Fruit fly (Drosophila melanogaster) whole organism, embryonic: ENCODE measurements around the gene Cpr11A.

Experiments used
- Awh ChIP-seq: fragments of 200-800 bp; sonication (Bioruptor generic); IDR thresholded peaks from 2 replicates; pipeline ENCODE4, ENCODE4 v1.3.6; 2022; ENCODE audit warnings: missing biosample characterization, missing genetic modification characterization
- Blimp-1 ChIP-seq: fragments of 200-800 bp; sonication (Bioruptor generic); optimal IDR thresholded peaks from 3 replicates; lab custom pipeline; 2018; ENCODE audit warnings: missing biosample characterization, missing genetic modification characterization, mild to moderate bottlenecking, moderate library complexity, missing genetic modification reagents
- CG13123 ChIP-seq: fragments of 200-800 bp; sonication (Bioruptor generic); optimal IDR thresholded peaks from 2 replicates; lab custom pipeline; 2016; ENCODE audit warnings: missing biosample characterization, missing genetic modification characterization
- CG13287 ChIP-seq: fragments of 200-800 bp; sonication (Bioruptor generic); IDR thresholded peaks from 2 replicates; pipeline ENCODE4 v1.3.6; 2022; ENCODE audit warnings: missing biosample characterization, missing genetic modification characterization; ENCODE audit not compliant: partially characterized antibody
- CG14860 ChIP-seq: fragments of 200-800 bp; sonication (Bioruptor generic); IDR thresholded peaks from 3 replicates; pipeline ENCODE4 v1.3.6; 2022; ENCODE audit warnings: missing biosample characterization, missing genetic modification characterization; ENCODE audit not compliant: partially characterized antibody
- CG1529 ChIP-seq: fragments of 200-800 bp; sonication (Bioruptor generic); optimal IDR thresholded peaks from 3 replicates; lab custom pipeline; 2018; ENCODE audit warnings: missing biosample characterization, missing genetic modification characterization
- CG15601 ChIP-seq: fragments of 200-800 bp; sonication (Bioruptor generic); optimal IDR thresholded peaks from 3 replicates; lab custom pipeline; 2019; ENCODE audit warnings: missing biosample characterization, mild to moderate bottlenecking, missing genetic modification characterization, moderate library complexity
- CG17328 ChIP-seq: fragments of 200-800 bp; sonication (Bioruptor generic); IDR thresholded peaks from 2 replicates; pipeline ENCODE4 v1.3.6; 2022; ENCODE audit warnings: missing biosample characterization, missing genetic modification characterization
- CG2116 ChIP-seq: fragments of 200-800 bp; sonication (Bioruptor generic); optimal IDR thresholded peaks from 3 replicates; lab custom pipeline; 2018; ENCODE audit warnings: missing biosample characterization, mild to moderate bottlenecking, missing genetic modification characterization
- CG2875 ChIP-seq: fragments of 200-800 bp; sonication (Bioruptor generic); optimal IDR thresholded peaks from 2 replicates; lab custom pipeline; 2017; ENCODE audit warnings: missing biosample characterization, mild to moderate bottlenecking, missing genetic modification characterization, missing genetic modification reagents
- CG2889 ChIP-seq: fragments of 200-800 bp; sonication (Bioruptor generic); IDR thresholded peaks from 3 replicates; pipeline ENCODE4 v1.3.6; 2022; ENCODE audit warnings: missing biosample characterization, missing genetic modification characterization
- CG30403 ChIP-seq: fragments of 200-800 bp; sonication (Bioruptor generic); optimal IDR thresholded peaks from 3 replicates; lab custom pipeline; 2016; ENCODE audit warnings: missing biosample characterization, missing genetic modification characterization
- CG31388 ChIP-seq: fragments of 200-800 bp; sonication (Bioruptor generic); optimal IDR thresholded peaks from 2 replicates; lab custom pipeline; 2016; ENCODE audit warnings: missing biosample characterization, missing genetic modification characterization
- CG31441 ChIP-seq: fragments of 200-800 bp; sonication (Bioruptor generic); IDR thresholded peaks from 2 replicates; pipeline ENCODE4 v1.3.6; 2022; ENCODE audit warnings: missing biosample characterization, missing genetic modification characterization
- CG32772 ChIP-seq: fragments of 200-800 bp; sonication (Bioruptor generic); IDR thresholded peaks from 2 replicates; pipeline ENCODE4 v1.3.6; 2022; ENCODE audit warnings: missing biosample characterization, missing genetic modification characterization
- CG4617 ChIP-seq: fragments of 200-800 bp; sonication (Bioruptor generic); optimal IDR thresholded peaks from 3 replicates; lab custom pipeline; 2016; ENCODE audit warnings: missing biosample characterization, missing genetic modification characterization, borderline replicate concordance
- CG6654 ChIP-seq: fragments of 200-800 bp; sonication (Bioruptor generic); optimal IDR thresholded peaks from 2 replicates; lab custom pipeline; 2017; ENCODE audit warnings: missing biosample characterization, mild to moderate bottlenecking, missing genetic modification characterization
- CG8089 ChIP-seq: fragments of 200-800 bp; sonication (Bioruptor generic); optimal IDR thresholded peaks from 3 replicates; lab custom pipeline; 2016; ENCODE audit warnings: missing biosample characterization, missing genetic modification characterization
- CG8359 ChIP-seq: fragments of 200-800 bp; sonication (Bioruptor generic); optimal IDR thresholded peaks from 2 replicates; lab custom pipeline; 2017; ENCODE audit warnings: missing biosample characterization, mild to moderate bottlenecking, missing genetic modification characterization, borderline replicate concordance
- CHES-1-like ChIP-seq: fragments of 200-800 bp; sonication (Bioruptor generic); optimal IDR thresholded peaks from 2 replicates; lab custom pipeline; 2016; ENCODE audit warnings: missing biosample characterization, missing genetic modification characterization
- Dek ChIP-seq: fragments of 200-800 bp; sonication (Bioruptor generic); optimal IDR thresholded peaks from 3 replicates; lab custom pipeline; 2019; ENCODE audit warnings: missing biosample characterization, mild to moderate bottlenecking, missing genetic modification characterization, moderate library complexity
- Dip3 ChIP-seq: fragments of 200-800 bp; sonication (Bioruptor generic); optimal IDR thresholded peaks from 3 replicates; lab custom pipeline; 2016; ENCODE audit warnings: missing biosample characterization, missing genetic modification characterization
- Hsf ChIP-seq: fragments of 200-800 bp; sonication (Bioruptor generic); optimal IDR thresholded peaks from 3 replicates; lab custom pipeline; 2016; ENCODE audit warnings: missing biosample characterization, missing genetic modification characterization
- Pdp1 ChIP-seq, 2 experiments: fragments of 200-800 bp; sonication (Bioruptor generic); optimal IDR thresholded peaks; 3 replicates each; lab custom pipeline; 2016; ENCODE audit warnings: missing biosample characterization in 2 of 2, missing genetic modification characterization in 2 of 2, mild to moderate bottlenecking in 1 of 2, moderate library complexity in 1 of 2
- ato ChIP-seq: fragments of 200-800 bp; sonication (Bioruptor generic); IDR thresholded peaks from 2 replicates; pipeline ENCODE4 v1.3.6; 2022; ENCODE audit warnings: missing biosample characterization, missing genetic modification characterization; ENCODE audit not compliant: partially characterized antibody
- bbx ChIP-seq: fragments of 200-800 bp; sonication (Bioruptor generic); IDR thresholded peaks from 2 replicates; pipeline ENCODE4 v1.3.6; 2022; ENCODE audit warnings: missing biosample characterization, missing genetic modification characterization; ENCODE audit not compliant: partially characterized antibody
- bowl ChIP-seq: fragments of 200-800 bp; sonication (Bioruptor generic); IDR thresholded peaks from 2 replicates; pipeline ENCODE4 v1.3.6; 2022; ENCODE audit warnings: missing biosample characterization, missing genetic modification characterization
- br ChIP-seq: fragments of >200 bp; optimal IDR thresholded peaks from 2 replicates; lab custom pipeline; 2017
- cwo ChIP-seq: fragments of 200-800 bp; sonication (Bioruptor generic); optimal IDR thresholded peaks from 3 replicates; lab custom pipeline; 2017; ENCODE audit warnings: missing biosample characterization, missing genetic modification characterization, mild to moderate bottlenecking, moderate library complexity, missing genetic modification reagents
- da ChIP-seq: fragments of 200-800 bp; sonication (Bioruptor generic); optimal IDR thresholded peaks from 2 replicates; lab custom pipeline; 2016; ENCODE audit warnings: missing biosample characterization, missing genetic modification characterization
- eve ChIP-seq, 2 experiments: fragments of >200 bp; optimal IDR thresholded peaks; 2 replicates each; lab custom pipeline; 2017; ENCODE audit warnings: missing biosample characterization in 2 of 2, missing genetic modification characterization in 2 of 2
- fru ChIP-seq: fragments of >200 bp; optimal IDR thresholded peaks from 2 replicates; lab custom pipeline; 2017
- grn ChIP-seq: fragments of 200-800 bp; sonication (Bioruptor generic); optimal IDR thresholded peaks from 3 replicates; lab custom pipeline; 2017; ENCODE audit warnings: missing biosample characterization, missing genetic modification characterization
- h ChIP-seq: fragments of >200 bp; optimal IDR thresholded peaks from 2 replicates; lab custom pipeline; 2017
- jing ChIP-seq: fragments of 200-800 bp; sonication (Bioruptor generic); optimal IDR thresholded peaks from 2 replicates; lab custom pipeline; 2018; ENCODE audit warnings: missing biosample characterization, mild to moderate bottlenecking, missing genetic modification characterization
- ken ChIP-seq: fragments of 200-800 bp; sonication (Bioruptor generic); IDR thresholded peaks from 3 replicates; pipeline ENCODE4 v1.3.6; 2022; ENCODE audit warnings: missing biosample characterization, missing genetic modification characterization
- oc ChIP-seq: fragments of 200-800 bp; sonication (Bioruptor generic); optimal IDR thresholded peaks from 2 replicates; lab custom pipeline; 2018; ENCODE audit warnings: missing biosample characterization, mild to moderate bottlenecking, missing genetic modification characterization, moderate library complexity
- odd ChIP-seq: fragments of 200-800 bp; sonication (Bioruptor generic); optimal IDR thresholded peaks from 2 replicates; lab custom pipeline; 2017; ENCODE audit warnings: missing biosample characterization, mild to moderate bottlenecking, missing genetic modification characterization
- phol ChIP-seq: fragments of 200-800 bp; sonication (Bioruptor generic); optimal IDR thresholded peaks from 3 replicates; lab custom pipeline; 2018; ENCODE audit warnings: missing biosample characterization, mild to moderate bottlenecking, missing genetic modification characterization, moderate library complexity
- pita ChIP-seq: fragments of 200-800 bp; sonication (Bioruptor generic); optimal IDR thresholded peaks from 2 replicates; lab custom pipeline; 2017; ENCODE audit warnings: missing biosample characterization, mild to moderate bottlenecking, missing genetic modification characterization
- seq ChIP-seq: fragments of 200-800 bp; sonication (Bioruptor generic); IDR thresholded peaks from 2 replicates; pipeline ENCODE4 v1.3.6; 2022; ENCODE audit warnings: missing biosample characterization, missing genetic modification characterization
- sna ChIP-seq: fragments of 200-800 bp; sonication (Bioruptor generic); IDR thresholded peaks from 2 replicates; pipeline ENCODE4 v1.3.6; 2022; ENCODE audit warnings: missing biosample characterization, missing genetic modification characterization; ENCODE audit not compliant: partially characterized antibody
- tap ChIP-seq: fragments of 200-800 bp; optimal IDR thresholded peaks from 3 replicates; lab custom pipeline; 2019; ENCODE audit warnings: missing biosample characterization, mild to moderate bottlenecking, missing genetic modification characterization, moderate library complexity
- tna ChIP-seq: fragments of 200-800 bp; sonication (Bioruptor generic); IDR thresholded peaks from 2 replicates; pipeline ENCODE4 v1.3.6; 2022; ENCODE audit warnings: missing biosample characterization, missing genetic modification characterization; ENCODE audit not compliant: partially characterized antibody
- unpg ChIP-seq: fragments of 200-800 bp; sonication (Bioruptor generic); optimal IDR thresholded peaks from 3 replicates; lab custom pipeline; 2018; ENCODE audit warnings: missing biosample characterization, mild to moderate bottlenecking, missing genetic modification characterization, moderate library complexity
- vfl ChIP-seq: fragments of 200-800 bp; sonication (Bioruptor generic); optimal IDR thresholded peaks from 2 replicates; lab custom pipeline; 2016; ENCODE audit warnings: missing biosample characterization, missing genetic modification characterization
- vvl ChIP-seq: fragments of 200-800 bp; sonication (Bioruptor generic); IDR thresholded peaks from 2 replicates; pipeline ENCODE4 v1.3.6; 2022; ENCODE audit warnings: missing biosample characterization, missing genetic modification characterization
- zen2 ChIP-seq: fragments of 200-800 bp; sonication (Bioruptor generic); IDR thresholded peaks from 3 replicates; pipeline ENCODE4 v1.3.6; 2022; ENCODE audit warnings: missing biosample characterization, missing genetic modification characterization; ENCODE audit not compliant: partially characterized antibody

Cpr11A gene

DNA sequence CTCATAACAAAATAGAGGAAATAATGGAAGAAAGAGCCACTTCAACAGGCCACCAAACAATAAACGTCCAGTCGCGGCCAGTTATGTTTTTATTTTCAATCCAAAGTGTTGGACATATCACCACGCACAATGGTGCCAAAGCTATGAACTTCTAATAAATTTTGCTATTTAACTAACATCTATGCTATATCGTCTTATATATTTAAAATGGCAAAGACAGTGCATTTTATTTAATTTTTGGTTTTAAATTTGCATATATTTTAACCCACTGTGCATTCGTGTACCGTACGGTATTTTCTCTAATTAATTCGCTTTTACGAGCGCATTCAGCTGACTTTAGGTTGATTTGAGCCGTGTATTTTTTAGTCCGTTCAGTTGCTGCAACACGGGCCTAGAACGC, 32.4 kb upstream of the Cpr11A start, which contains the start of gene CG15927 (continued):
- TF ChIP-seq odd (GFP tag; lab: Kevin White, UChicago) (no peak), CG14860 (GFP tag; lab: Robert Waterston, UW) (no peak), CG8359 (GFP tag; lab: Kevin White, UChicago) (peak; percentile 46), ken (GFP tag; lab: Robert Waterston, UW) (peak; percentile 73; the same call in 2 of the 3 replicates), Dek (tag; lab: Kevin White, UChicago) (no peak), grn (GFP tag; lab: Kevin White, UChicago) (no peak), eve (GFP tag; optimal IDR thresholded peaks at IDR 0.05; lab: Kevin White, UChicago) (peak in 1 of 2 experiments; percentile 63), CG1529 (GFP tag; lab: Kevin White, UChicago) (peak; percentile 60), pita (GFP tag; lab: Kevin White, UChicago) (no peak), CG6654 (GFP tag; lab: Kevin White, UChicago) (peak; percentile 16), phol (tag; lab: Kevin White, UChicago) (peak; percentile 69), CG2889 (GFP tag; lab: Robert Waterston, UW) (no peak; the same call in 2 of the 3 replicates), CG32772 (GFP tag; lab: Robert Waterston, UW) (no peak), CHES-1-like (GFP tag; lab: Kevin White, UChicago) (no peak), CG2116 (GFP tag; lab: Kevin White, UChicago) (no peak), CG4617 (GFP tag; lab: Kevin White, UChicago) (no peak), Pdp1 (GFP tag; optimal IDR thresholded peaks at IDR 0.05; lab: Kevin White, UChicago) (peak in 1 of 2 experiments; percentile 58), vfl (no peak), Dip3 (GFP tag; lab: Kevin White, UChicago) (peak; percentile 8), zen2 (no peak), CG8089 (GFP tag; lab: Kevin White, UChicago) (no peak), sna (GFP tag; lab: Robert Waterston, UW) (no peak), ato (GFP tag; lab: Robert Waterston, UW) (no peak), tap (tag; lab: Kevin White, UChicago) (peak; percentile 60), br (lab: Kevin White, UChicago) (no peak)

DNA sequence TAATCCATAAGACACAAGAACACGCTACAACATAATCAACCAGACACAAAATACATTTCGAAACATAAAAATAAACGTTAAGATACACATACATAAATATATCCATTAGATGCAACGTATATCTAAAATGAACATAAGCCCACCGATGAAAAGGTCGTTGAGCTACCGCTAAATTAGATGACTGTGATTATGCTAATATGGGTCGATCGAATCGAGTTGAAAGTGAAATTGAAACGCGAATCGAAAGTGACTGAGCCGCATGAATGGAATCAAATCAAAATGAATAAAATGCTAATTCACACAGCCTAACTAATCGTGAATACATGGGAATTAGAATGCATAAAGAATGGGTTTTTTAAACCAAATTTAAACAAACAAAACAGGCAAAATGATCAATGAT, 30.9 kb upstream of the Cpr11A start:
- no peak for TF ChIP-seq CG30403 (GFP tag; lab: Kevin White, UChicago)
- peak; percentile 68 for TF ChIP-seq CG15601
- TF ChIP-seq bowl (GFP tag; lab: Robert Waterston, UW): no peak
- no peak for TF ChIP-seq seq
- no peak for TF ChIP-seq jing (GFP tag; lab: Kevin White, UChicago)
- TF ChIP-seq phol (tag; lab: Kevin White, UChicago): no peak
- TF ChIP-seq CG13287: no peak
- TF ChIP-seq tna (GFP tag; lab: Robert Waterston, UW): no peak
- TF ChIP-seq h (lab: Kevin White, UChicago): no peak
- no peak for TF ChIP-seq fru
- TF ChIP-seq Dek (tag; lab: Kevin White, UChicago): no peak
- TF ChIP-seq cwo (GFP tag; lab: Kevin White, UChicago): no peak
- no peak for TF ChIP-seq CG31388
- TF ChIP-seq Blimp-1 (GFP tag; lab: Kevin White, UChicago): peak; percentile 99
- TF ChIP-seq vfl: no peak
- TF ChIP-seq unpg: no peak
- TF ChIP-seq da (GFP tag; lab: Kevin White, UChicago): no peak
- TF ChIP-seq Hsf: no peak
- no peak for TF ChIP-seq CG17328 (GFP tag; lab: Robert Waterston, UW)
- TF ChIP-seq CG13123 (GFP tag; lab: Kevin White, UChicago): no peak
- 0 out of 2 replicates have a peak, but pooled peaks have one; percentile 10 for TF ChIP-seq Awh (GFP tag; lab: Robert Waterston, UW)
- TF ChIP-seq oc (tag; lab: Kevin White, UChicago): peak; percentile 57
- TF ChIP-seq CG2875 (GFP tag; lab: Kevin White, UChicago): no peak
- peak; percentile 11; the same call in 1 of the 2 replicates for TF ChIP-seq vvl (GFP tag; lab: Robert Waterston, UW)
- TF ChIP-seq bbx (GFP tag; lab: Robert Waterston, UW): no peak
- no peak for TF ChIP-seq CG31441 (GFP tag; lab: Robert Waterston, UW)
- TF ChIP-seq, all 482 proteins: peak for 5
